Fruit fly (Drosophila melanogaster) whole organism, wandering third instar larva: ENCODE measurements around the gene CG33523.

Experiments used
- CG32264 ChIP-seq: fragments of 200-800 bp; sonication (Bioruptor generic); optimal IDR thresholded peaks from 2 replicates; lab custom pipeline; 2016; ENCODE audit warnings: missing biosample characterization, missing genetic modification characterization
- CrebA ChIP-seq: fragments of 200-800 bp; sonication (Bioruptor generic); optimal IDR thresholded peaks from 2 replicates; lab custom pipeline; 2016; ENCODE audit warnings: missing biosample characterization, mild to moderate bottlenecking, missing genetic modification characterization, borderline replicate concordance
- Dfd ChIP-seq: fragments of >200 bp; optimal IDR thresholded peaks from 2 replicates; lab custom pipeline; 2017; ENCODE audit warnings: missing biosample characterization, missing genetic modification characterization
- Dif ChIP-seq: fragments of 200-275, 200-300 bp; sonication (Bioruptor generic); optimal IDR thresholded peaks from 2 replicates; lab custom pipeline; 2018; ENCODE audit warnings: missing biosample characterization, missing genetic modification characterization; ENCODE audit not compliant: partially characterized antibody
- GATAd ChIP-seq: sonication (Bioruptor generic); optimal IDR thresholded peaks from 2 replicates; lab custom pipeline; 2016; ENCODE audit warnings: missing biosample characterization, missing genetic modification characterization
- HLH106 ChIP-seq: fragments of 200-800 bp; optimal IDR thresholded peaks from 3 replicates; lab custom pipeline; 2019; ENCODE audit warnings: missing biosample characterization, mild to moderate bottlenecking, missing genetic modification characterization, moderate library complexity
- Hnf4 ChIP-seq: fragments of 200-800 bp; sonication (Bioruptor generic); optimal IDR thresholded peaks from 2 replicates; lab custom pipeline; 2016; ENCODE audit warnings: missing biosample characterization, mild to moderate bottlenecking, missing genetic modification characterization
- Hr78 ChIP-seq: fragments of >200 bp; optimal IDR thresholded peaks from 2 replicates; lab custom pipeline; 2017; ENCODE audit warnings: missing biosample characterization, missing genetic modification characterization
- Hr83 ChIP-seq: fragments of 200-300 bp; sonication (Bioruptor generic); optimal IDR thresholded peaks from 2 replicates; lab custom pipeline; 2016; ENCODE audit warnings: missing biosample characterization, mild to moderate bottlenecking, missing genetic modification characterization, moderate library complexity; ENCODE audit not compliant: poor library complexity, severe bottlenecking
- Jra ChIP-seq: sonication (Bioruptor generic); optimal IDR thresholded peaks from 2 replicates; lab custom pipeline; 2016; ENCODE audit warnings: missing biosample characterization, missing genetic modification characterization
- Mio ChIP-seq: sonication (Bioruptor generic); optimal IDR thresholded peaks from 2 replicates; lab custom pipeline; 2016; ENCODE audit warnings: missing biosample characterization, missing genetic modification characterization
- Myc ChIP-seq: fragments of >200 bp; optimal IDR thresholded peaks from 2 replicates; lab custom pipeline; 2017
- OdsH ChIP-seq: fragments of 200-800 bp; sonication (Bioruptor generic); optimal IDR thresholded peaks from 2 replicates; lab custom pipeline; 2016; ENCODE audit warnings: missing biosample characterization, mild to moderate bottlenecking, missing genetic modification characterization
- Rel ChIP-seq, 2 experiments: fragments of 200-800 bp; sonication (Bioruptor generic) in 1 of 2; optimal IDR thresholded peaks; 2 replicates in 1 of 2; 3 replicates in 1 of 2; lab custom pipeline; 2016 to 2019; ENCODE audit warnings: mild to moderate bottlenecking in 2 of 2, missing biosample characterization in 2 of 2, missing genetic modification characterization in 2 of 2, moderate library complexity in 1 of 2
- Sp1 ChIP-seq: fragments of 200-800 bp; sonication (Bioruptor generic); optimal IDR thresholded peaks from 3 replicates; lab custom pipeline; 2019; ENCODE audit warnings: missing biosample characterization, mild to moderate bottlenecking, missing genetic modification characterization, moderate library complexity
- Vsx2 ChIP-seq: fragments of 200-300, 225-300 bp; sonication (Bioruptor generic); optimal IDR thresholded peaks from 2 replicates; lab custom pipeline; 2018; ENCODE audit warnings: missing biosample characterization, missing genetic modification characterization; ENCODE audit not compliant: partially characterized antibody
- br ChIP-seq: fragments of 200-800 bp; sonication (Bioruptor generic); optimal IDR thresholded peaks from 2 replicates; lab custom pipeline; 2016; ENCODE audit warnings: missing biosample characterization, missing genetic modification characterization
- brk ChIP-seq: fragments of 200-800 bp; sonication (Bioruptor generic); optimal IDR thresholded peaks from 2 replicates; lab custom pipeline; 2016; ENCODE audit warnings: missing biosample characterization, mild to moderate bottlenecking, missing genetic modification characterization
- dmrt93B ChIP-seq: fragments of 200-800 bp; sonication (Bioruptor generic); optimal IDR thresholded peaks from 2 replicates; lab custom pipeline; 2018; ENCODE audit warnings: missing biosample characterization, mild to moderate bottlenecking, missing genetic modification characterization
- foxo ChIP-seq, 2 experiments: fragments of 200-800 bp; sonication (Bioruptor generic); optimal IDR thresholded peaks; 2 replicates in 1 of 2; 3 replicates in 1 of 2; lab custom pipeline; 2016 to 2017; ENCODE audit warnings: missing biosample characterization in 2 of 2, missing genetic modification characterization in 2 of 2
- fru ChIP-seq: fragments of 200-800 bp; sonication (Bioruptor generic); optimal IDR thresholded peaks from 3 replicates; lab custom pipeline; 2016; ENCODE audit warnings: missing biosample characterization, mild to moderate bottlenecking, missing genetic modification characterization
- h ChIP-seq: fragments of 200-800 bp; sonication (Bioruptor generic); optimal IDR thresholded peaks from 3 replicates; lab custom pipeline; 2016; ENCODE audit warnings: missing biosample characterization, mild to moderate bottlenecking, missing genetic modification characterization
- jim ChIP-seq: fragments of 175-275, 200-325 bp; sonication (Bioruptor generic); optimal IDR thresholded peaks from 2 replicates; lab custom pipeline; 2016; ENCODE audit warnings: missing biosample characterization, mild to moderate bottlenecking, missing genetic modification characterization
- lola ChIP-seq: fragments of >200 bp; optimal IDR thresholded peaks from 2 replicates; lab custom pipeline; 2017; ENCODE audit warnings: missing biosample characterization, missing genetic modification characterization
- rgr ChIP-seq: fragments of 200-800 bp; sonication (Bioruptor generic); optimal IDR thresholded peaks from 3 replicates; lab custom pipeline; 2016; ENCODE audit warnings: missing biosample characterization, mild to moderate bottlenecking, missing genetic modification characterization
- sage ChIP-seq: fragments of 200-800 bp; sonication (Bioruptor generic); optimal IDR thresholded peaks from 2 replicates; lab custom pipeline; 2016; ENCODE audit warnings: missing biosample characterization, mild to moderate bottlenecking, missing genetic modification characterization
- sv ChIP-seq: fragments of 200-800 bp; sonication (Bioruptor generic); optimal IDR thresholded peaks from 3 replicates; lab custom pipeline; 2016; ENCODE audit warnings: missing biosample characterization, missing genetic modification characterization
- usp ChIP-seq: fragments of >200 bp; optimal IDR thresholded peaks from 2 replicates; lab custom pipeline; 2017; ENCODE audit warnings: missing biosample characterization, missing genetic modification characterization
- woc ChIP-seq: sonication (Bioruptor generic); optimal IDR thresholded peaks from 2 replicates; lab custom pipeline; 2016; ENCODE audit warnings: missing biosample characterization, mild to moderate bottlenecking, missing genetic modification characterization

CG33523 gene

dm6 chr3L:5945571-5945970, 21.9 kb downstream of the CG33523 start:
- TF ChIP-seq CG32264 (GFP tag; lab: Kevin White, UChicago) (no peak), Jra (GFP tag; lab: Kevin White, UChicago) (no peak), Dfd (GFP tag; lab: Kevin White, UChicago) (no peak), rgr (GFP tag; lab: Kevin White, UChicago) (no peak), Mio (GFP tag; lab: Kevin White, UChicago) (no peak)
- TF ChIP-seq, all 38 proteins: peak for 0

dm6 chr3L:5947110-5947731, 23.6 kb downstream of the CG33523 start:
- TF ChIP-seq CrebA (GFP tag; lab: Kevin White, UChicago) (no peak), sage (GFP tag; lab: Kevin White, UChicago) (no peak), Vsx2 (GFP tag; lab: Kevin White, UChicago) (no peak)

dm6 chr3L:5950467-5950866, 26.8 kb downstream of the CG33523 start, which contains the start of gene Egfrap:
Egfrap (minus strand) TSS chr3L:5950658.
- TF ChIP-seq Dif (GFP tag; lab: Kevin White, UChicago) (peak; percentile 39), Rel (GFP tag; optimal IDR thresholded peaks at IDR 0.05; lab: Kevin White, UChicago) (no peak), Rel (tag; optimal IDR thresholded peaks at IDR 0.05; lab: Kevin White, UChicago) (no peak), GATAd (no peak), Hr78 (no peak), Vsx2 (GFP tag; lab: Kevin White, UChicago) (peak; percentile 69), usp (no peak), OdsH (GFP tag; lab: Kevin White, UChicago) (no peak), h (GFP tag; lab: Kevin White, UChicago) (no peak), lola (GFP tag; lab: Kevin White, UChicago) (no peak), CG32264 (GFP tag; lab: Kevin White, UChicago) (no peak)

dm6 chr3L:5952132-5952531, 28.5 kb downstream of the CG33523 start:
- TF ChIP-seq fru (peak; percentile 25), HLH106 (tag; lab: Kevin White, UChicago) (peak; percentile 2), Dif (GFP tag; lab: Kevin White, UChicago) (no peak)

dm6 chr3L:5952537-5952936, 28.9 kb downstream of the CG33523 start:
- TF ChIP-seq Sp1 (GFP tag; lab: Kevin White, UChicago) (no peak), brk (GFP tag; lab: Kevin White, UChicago) (no peak), fru (no peak), Vsx2 (GFP tag; lab: Kevin White, UChicago) (no peak), Jra (GFP tag; lab: Kevin White, UChicago) (no peak), usp (no peak), lola (GFP tag; lab: Kevin White, UChicago) (no peak), CG32264 (GFP tag; lab: Kevin White, UChicago) (no peak), sage (GFP tag; lab: Kevin White, UChicago) (no peak), Dfd (GFP tag; lab: Kevin White, UChicago) (no peak), Mio (GFP tag; lab: Kevin White, UChicago) (no peak), OdsH (GFP tag; lab: Kevin White, UChicago) (no peak), h (GFP tag; lab: Kevin White, UChicago) (no peak), Myc (lab: Kevin White, UChicago) (no peak), Hr78 (no peak), dmrt93B (no peak), Hnf4 (GFP tag; lab: Kevin White, UChicago) (no peak)

dm6 chr3L:5954942-5955341, 31.3 kb downstream of the CG33523 start:
- TF ChIP-seq GATAd, result no peak
- TF ChIP-seq Dfd (GFP tag; lab: Kevin White, UChicago), result peak; percentile 91
- TF ChIP-seq, all 38 proteins: peak for 1

dm6 chr3L:5957163-5957562, 33.5 kb downstream of the CG33523 start:
- TF ChIP-seq CG32264 (GFP tag; lab: Kevin White, UChicago), result no peak

- TF ChIP-seq rgr (GFP tag; lab: Kevin White, UChicago) (no peak), br (GFP tag; lab: Kevin White, UChicago) (no peak), Hnf4 (GFP tag; lab: Kevin White, UChicago) (no peak), CrebA (GFP tag; lab: Kevin White, UChicago) (no peak), Jra (GFP tag; lab: Kevin White, UChicago) (no peak), brk (GFP tag; lab: Kevin White, UChicago) (no peak), sv (no peak), Hr83 (GFP tag; lab: Kevin White, UChicago) (no peak), fru (no peak), usp (no peak), woc (GFP tag; lab: Kevin White, UChicago) (no peak), foxo (GFP tag; optimal IDR thresholded peaks at IDR 0.05; lab: Kevin White, UChicago) (no peak), lola (GFP tag; lab: Kevin White, UChicago) (no peak), Vsx2 (GFP tag; lab: Kevin White, UChicago) (no peak), jim (GFP tag; lab: Kevin White, UChicago) (no peak)
Measured at dm6 chr3L:5958117-5958516, 34.5 kb downstream of the CG33523 start.
